Fruit fly (Drosophila melanogaster): ENCODE results near the gene CG13056.

DNA sequence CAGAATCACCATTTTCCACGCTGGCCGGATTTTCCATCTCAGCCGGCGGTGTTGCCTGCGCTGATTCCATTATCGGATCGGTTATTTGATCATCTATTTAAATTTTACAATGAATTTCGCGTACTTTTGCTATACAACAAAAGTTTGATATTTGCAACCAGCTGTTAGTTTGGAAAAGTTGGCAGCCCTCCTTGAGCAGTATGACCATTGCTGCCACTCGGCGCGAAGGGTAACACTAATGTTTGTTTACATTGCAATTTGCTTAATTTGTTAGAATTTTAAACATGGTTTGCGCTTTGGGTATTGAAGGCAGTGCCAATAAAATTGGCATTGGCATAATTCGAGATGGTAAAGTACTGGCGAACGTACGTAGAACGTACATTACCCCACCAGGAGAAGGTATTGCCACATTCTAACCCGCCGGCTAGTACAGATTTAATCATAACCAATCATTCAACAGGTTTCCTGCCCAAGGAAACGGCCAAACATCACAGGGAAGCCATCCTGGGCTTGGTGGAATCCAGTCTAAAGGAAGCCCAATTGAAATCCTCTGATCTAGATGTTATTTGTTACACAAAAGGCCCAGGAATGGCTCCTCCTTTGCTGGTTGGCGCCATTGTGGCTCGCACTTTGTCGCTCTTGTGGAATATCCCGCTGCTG lies 18.8 kb downstream of the CG13056 start, which contains the start of the genes Golgin104 and Tcs3:
- TF ChIP-seq CG8478 (optimal IDR thresholded peaks at IDR 0.05), result no peak
- TF ChIP-seq CTCF (optimal IDR thresholded peaks at IDR 0.05), result no peak
